Worm (Caenorhabditis elegans): Measurements from ENCODE around the gene R04A9.9.

The R04A9.9 gene

DNA sequence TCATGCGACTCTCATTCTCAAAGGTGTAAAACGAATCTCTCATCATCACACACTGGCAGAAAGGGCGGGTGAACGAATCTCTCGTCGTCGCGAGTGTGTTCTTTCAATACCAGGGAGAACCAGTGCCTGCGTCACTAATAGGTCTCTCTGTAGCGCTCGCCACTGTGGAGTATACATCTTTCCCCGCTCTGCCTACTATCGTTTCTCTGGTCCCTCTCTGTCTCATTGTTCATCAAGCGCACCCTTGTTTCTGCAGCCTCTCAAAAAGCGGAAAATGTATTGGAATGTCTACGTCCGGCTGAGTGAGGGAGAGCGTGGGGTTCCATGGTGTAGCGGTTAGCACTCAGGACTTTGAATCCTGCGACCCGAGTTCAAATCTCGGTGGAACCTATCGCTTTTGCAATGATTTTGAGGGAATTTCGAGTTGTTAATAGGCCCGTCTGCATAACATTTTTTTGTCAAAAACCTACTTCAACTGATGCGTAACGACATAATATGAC is 19.8 kb upstream of the R04A9.9 start:
- TF ChIP-seq skn-1 (tag; optimal IDR thresholded peaks at IDR 0.05) (peak; percentile 70), C16A3.4 (tag; optimal IDR thresholded peaks at IDR 0.05) (peak; percentile 88), nhr-76 (tag; optimal IDR thresholded peaks at IDR 0.05) (peak; percentile 23), dpl-1 (GFP tag; optimal IDR thresholded peaks at IDR 0.05) (peak in 2 of 3 experiments; percentile 53), snu-23 (GFP tag; optimal IDR thresholded peaks at IDR 0.05) (peak; percentile 98), egl-13 (tag; optimal IDR thresholded peaks at IDR 0.05) (peak; percentile 83), F16B12.6 (tag; optimal IDR thresholded peaks at IDR 0.05) (peak; percentile 21), nhr-28 (tag; optimal IDR thresholded peaks at IDR 0.05) (no peak), zip-4 (GFP tag; optimal IDR thresholded peaks at IDR 0.05) (peak; percentile 71), efl-1 (optimal IDR thresholded peaks at IDR 0.05) (peak; percentile 64 to 68), efl-1 (GFP tag; optimal IDR thresholded peaks at IDR 0.05 in 1 of 2) (peak in 1 of 2 experiments; percentile 94), ceh-88 (GFP tag; IDR thresholded peaks at IDR 0.05) (peak; percentile 67), egl-27 (tag; optimal IDR thresholded peaks at IDR 0.05) (peak; percentile 18 to 74), pag-3 (tag; optimal IDR thresholded peaks at IDR 0.05; ENCODE audit: borderline replicate concordance, insufficient read depth) (peak; percentile 66), sptf-1 (tag; optimal IDR thresholded peaks at IDR 0.05) (no peak), unc-30 (tag; optimal IDR thresholded peaks at IDR 0.05) (no peak), lin-13 (GFP tag; optimal IDR thresholded peaks at IDR 0.05) (peak; percentile 33), ceh-90 (tag; optimal IDR thresholded peaks at IDR 0.05) (no peak), blmp-1 (tag; optimal IDR thresholded peaks at IDR 0.05) (peak; percentile 39), vab-15 (tag; optimal IDR thresholded peaks at IDR 0.05) (no peak), nhr-85 (tag) (peak; percentile 89), sox-4 (tag; optimal IDR thresholded peaks at IDR 0.05) (peak; percentile 90), hpl-2 (GFP tag; optimal IDR thresholded peaks at IDR 0.05) (peak; percentile 84), fkh-8 (tag; optimal IDR thresholded peaks at IDR 0.05) (peak; percentile 87), nhr-19 (GFP tag; conservative IDR thresholded peaks at IDR 0.05) (peak; percentile 89), ceh-63 (GFP tag; optimal IDR thresholded peaks at IDR 0.05) (peak; percentile 31), fos-1 (tag; optimal IDR thresholded peaks at IDR 0.05) (peak; percentile 57), alr-1 (tag; optimal IDR thresholded peaks at IDR 0.05; ENCODE audit: borderline replicate concordance) (no peak), pax-3 (tag; optimal IDR thresholded peaks at IDR 0.05) (peak; percentile 62), irx-1 (tag; optimal IDR thresholded peaks at IDR 0.05) (peak; percentile 87), Y116A8C.19 (tag; optimal IDR thresholded peaks at IDR 0.05; ENCODE audit: borderline replicate concordance) (no peak), snpc-4 (tag; optimal IDR thresholded peaks at IDR 0.05) (peak; percentile 60), lin-14 (GFP tag; optimal IDR thresholded peaks at IDR 0.05) (peak; percentile 92), elt-3 (tag; optimal IDR thresholded peaks at IDR 0.05) (peak in 3 of 6 experiments; percentile 20 to 79 (median 49)), nhr-84 (tag; optimal IDR thresholded peaks at IDR 0.05) (no peak), nhr-77 (tag; optimal IDR thresholded peaks at IDR 0.05) (peak; percentile 86), ets-5 (GFP tag; IDR thresholded peaks at IDR 0.05) (no peak), sup-37 (GFP tag; optimal IDR thresholded peaks at IDR 0.05) (peak; percentile 66), hlh-4 (tag; optimal IDR thresholded peaks at IDR 0.05) (no peak), jun-1 (tag; optimal IDR thresholded peaks at IDR 0.05) (peak; percentile 93), ces-1 (GFP tag; optimal IDR thresholded peaks at IDR 0.05) (no peak), mep-1 (tag; optimal IDR thresholded peaks at IDR 0.05) (peak; percentile 88), C04F5.9 (tag; optimal IDR thresholded peaks at IDR 0.05) (peak; percentile 72), efl-3 (GFP tag; optimal IDR thresholded peaks at IDR 0.05) (no peak), nhr-20 (tag; optimal IDR thresholded peaks at IDR 0.05) (peak; percentile 88), unc-130 (tag; optimal IDR thresholded peaks at IDR 0.05) (no peak), unc-86 (tag; optimal IDR thresholded peaks at IDR 0.05) (peak; percentile 82), rnt-1 (tag; optimal IDR thresholded peaks at IDR 0.05) (peak; percentile 79), unc-62 (GFP tag; optimal IDR thresholded peaks at IDR 0.05) (no peak), mab-9 (GFP tag; IDR thresholded peaks at IDR 0.05) (peak; percentile 57; the same call in 1 of the 2 replicates), nhr-237 (tag; optimal IDR thresholded peaks at IDR 0.05) (peak; percentile 87), fkh-4 (tag; optimal IDR thresholded peaks at IDR 0.05; ENCODE audit: borderline replicate concordance) (peak; percentile 48), fkh-10 (GFP tag; optimal IDR thresholded peaks at IDR 0.05) (peak; percentile 96)
